Fruit fly (Drosophila melanogaster) whole organism, embryonic: Measurements from ENCODE around the gene SpdS.

Experiments
- Abd-B ChIP-seq: fragments of 200-800 bp; sonication (Bioruptor generic); optimal IDR thresholded peaks from 2 replicates; lab custom pipeline; 2018; ENCODE audit warnings: missing biosample characterization, mild to moderate bottlenecking, missing genetic modification characterization, moderate library complexity
- Aef1 ChIP-seq: fragments of 200-800 bp; sonication (Bioruptor generic); IDR thresholded peaks from 3 replicates; pipeline ENCODE4 v1.3.6; 2022; ENCODE audit warnings: missing biosample characterization, missing genetic modification characterization
- Atf-2 ChIP-seq: fragments of 200-800 bp; sonication (Bioruptor generic); optimal IDR thresholded peaks from 2 replicates; lab custom pipeline; 2016; ENCODE audit warnings: missing biosample characterization, missing genetic modification characterization
- CG10147 ChIP-seq: fragments of 200-800 bp; sonication (Bioruptor generic); optimal IDR thresholded peaks from 2 replicates; lab custom pipeline; 2019; ENCODE audit warnings: missing biosample characterization, mild to moderate bottlenecking, missing genetic modification characterization, moderate library complexity
- CG10462 ChIP-seq: fragments of 200-800 bp; sonication (Bioruptor generic); optimal IDR thresholded peaks from 2 replicates; lab custom pipeline; 2016; ENCODE audit warnings: missing biosample characterization, missing genetic modification characterization
- CG12299 ChIP-seq: fragments of 200-800 bp; sonication (Bioruptor generic); optimal IDR thresholded peaks from 2 replicates; lab custom pipeline; 2018; ENCODE audit warnings: missing biosample characterization, mild to moderate bottlenecking, missing genetic modification characterization
- CG14014 ChIP-seq: fragments of 200-800 bp; sonication (Bioruptor generic); IDR thresholded peaks from 2 replicates; pipeline ENCODE4 v1.3.6; 2022; ENCODE audit warnings: missing biosample characterization, missing genetic modification characterization
- CG15479 ChIP-seq: fragments of 200-800 bp; sonication (Bioruptor generic); optimal IDR thresholded peaks from 3 replicates; lab custom pipeline; 2019; ENCODE audit warnings: missing biosample characterization, mild to moderate bottlenecking, missing genetic modification characterization, moderate library complexity
- CG1603 ChIP-seq: fragments of 200-800 bp; sonication (Bioruptor generic); optimal IDR thresholded peaks from 2 replicates; lab custom pipeline; 2019; ENCODE audit warnings: missing biosample characterization, mild to moderate bottlenecking, missing genetic modification characterization, moderate library complexity
- CG16779 ChIP-seq: fragments of 200-800 bp; sonication (Bioruptor generic); IDR thresholded peaks from 2 replicates; pipeline ENCODE4 v1.3.6; 2022; ENCODE audit warnings: missing biosample characterization, missing genetic modification characterization
- CG2199 ChIP-seq: fragments of 200-800 bp; sonication (Bioruptor generic); IDR thresholded peaks from 3 replicates; pipeline ENCODE4 v1.3.6; 2022; ENCODE audit warnings: missing biosample characterization, missing genetic modification characterization
- CG3065 ChIP-seq: fragments of 200-800 bp; sonication (Bioruptor generic); optimal IDR thresholded peaks from 2 replicates; lab custom pipeline; 2016; ENCODE audit warnings: missing biosample characterization, missing genetic modification characterization
- CG33213 ChIP-seq: fragments of 200-800 bp; sonication (Bioruptor generic); optimal IDR thresholded peaks from 3 replicates; lab custom pipeline; 2016; ENCODE audit warnings: missing biosample characterization, missing genetic modification characterization
- CG34422 ChIP-seq: fragments of 200-800 bp; sonication (Bioruptor generic); IDR thresholded peaks from 3 replicates; pipeline ENCODE4 v1.3.6; 2022; ENCODE audit warnings: missing biosample characterization, missing genetic modification characterization
- CG6254 ChIP-seq: fragments of 200-800 bp; sonication (Bioruptor generic); optimal IDR thresholded peaks from 3 replicates; lab custom pipeline; 2017; ENCODE audit warnings: mild to moderate bottlenecking, missing biosample characterization, missing genetic modification reagents, missing genetic modification characterization
- CG6765 ChIP-seq: fragments of 200-800 bp; sonication (Bioruptor generic); optimal IDR thresholded peaks from 3 replicates; lab custom pipeline; 2017; ENCODE audit warnings: missing biosample characterization, mild to moderate bottlenecking, missing genetic modification characterization
- CG6854 ChIP-seq: fragments of 200-800 bp; sonication (Bioruptor generic); optimal IDR thresholded peaks from 3 replicates; lab custom pipeline; 2017; ENCODE audit warnings: missing biosample characterization, mild to moderate bottlenecking, missing genetic modification characterization
- CG7963 ChIP-seq: fragments of 200-800 bp; sonication (Bioruptor generic); IDR thresholded peaks from 3 replicates; pipeline ENCODE4 v1.3.6; 2022; ENCODE audit warnings: missing biosample characterization, missing genetic modification characterization; ENCODE audit not compliant: partially characterized antibody
- CG8478 ChIP-seq: fragments of >200 bp; optimal IDR thresholded peaks from 2 replicates; lab custom pipeline; 2018
- CG9797 ChIP-seq: fragments of 200-800 bp; sonication (Bioruptor generic); optimal IDR thresholded peaks from 3 replicates; lab custom pipeline; 2018; ENCODE audit warnings: missing biosample characterization, mild to moderate bottlenecking, missing genetic modification characterization
- CkIIα-i1 ChIP-seq: fragments of 200-800 bp; sonication (Bioruptor generic); IDR thresholded peaks from 2 replicates; pipeline ENCODE4 v1.3.6; 2022; ENCODE audit warnings: missing biosample characterization, missing genetic modification characterization
- D19A ChIP-seq: fragments of 200-800 bp; optimal IDR thresholded peaks from 3 replicates; lab custom pipeline; 2019; ENCODE audit warnings: missing biosample characterization, mild to moderate bottlenecking, missing genetic modification characterization, moderate library complexity
- Dbx ChIP-seq: fragments of 200-800 bp; sonication (Bioruptor generic); IDR thresholded peaks from 3 replicates; pipeline ENCODE4 v1.3.6; 2022; ENCODE audit warnings: missing biosample characterization, missing genetic modification characterization
- Dip3 ChIP-seq: fragments of 200-800 bp; sonication (Bioruptor generic); optimal IDR thresholded peaks from 3 replicates; lab custom pipeline; 2016; ENCODE audit warnings: missing biosample characterization, missing genetic modification characterization
- Dref ChIP-seq: fragments of 200-800 bp; sonication (Bioruptor generic); IDR thresholded peaks from 2 replicates; pipeline ENCODE4 v1.3.6; 2022; ENCODE audit warnings: missing biosample characterization, missing genetic modification characterization
- ERR ChIP-seq: fragments of 200-800 bp; sonication (Bioruptor generic); optimal IDR thresholded peaks from 2 replicates; lab custom pipeline; 2016; ENCODE audit warnings: missing biosample characterization, missing genetic modification characterization
- Ets65A ChIP-seq: fragments of 200-800 bp; sonication (Bioruptor generic); peaks from one replicate; lab custom pipeline; 2016; ENCODE audit warnings: missing biosample characterization, missing genetic modification characterization
- HLH4C ChIP-seq: fragments of 200-800 bp; sonication (Bioruptor generic); IDR thresholded peaks from 3 replicates; pipeline ENCODE4 v1.3.6; 2022; ENCODE audit warnings: missing biosample characterization, missing genetic modification characterization; ENCODE audit not compliant: partially characterized antibody
- HLHmδ ChIP-seq: fragments of 200-800 bp; sonication (Bioruptor generic); optimal IDR thresholded peaks from 2 replicates; lab custom pipeline; 2018; ENCODE audit warnings: missing biosample characterization, mild to moderate bottlenecking, missing genetic modification characterization, moderate library complexity
- Hand ChIP-seq: fragments of 200-800 bp; sonication (Bioruptor generic); optimal IDR thresholded peaks from 2 replicates; lab custom pipeline; 2017; ENCODE audit warnings: mild to moderate bottlenecking, missing biosample characterization, missing genetic modification reagents, missing genetic modification characterization
- Meics ChIP-seq: fragments of 200-800 bp; sonication (Bioruptor generic); optimal IDR thresholded peaks from 2 replicates; lab custom pipeline; 2017; ENCODE audit warnings: missing biosample characterization, mild to moderate bottlenecking, missing genetic modification characterization
- Sox100B ChIP-seq: fragments of 200-800 bp; sonication (Bioruptor generic); optimal IDR thresholded peaks from 3 replicates; lab custom pipeline; 2018; ENCODE audit warnings: missing biosample characterization, mild to moderate bottlenecking, missing genetic modification characterization
- Ssrp ChIP-seq: fragments of 200-800 bp; sonication (Bioruptor generic); optimal IDR thresholded peaks from 2 replicates; lab custom pipeline; 2018; ENCODE audit warnings: missing biosample characterization, mild to moderate bottlenecking, missing genetic modification characterization, moderate library complexity
- ato ChIP-seq: fragments of 200-800 bp; sonication (Bioruptor generic); IDR thresholded peaks from 2 replicates; pipeline ENCODE4 v1.3.6; 2022; ENCODE audit warnings: missing biosample characterization, missing genetic modification characterization; ENCODE audit not compliant: partially characterized antibody
- bigmax ChIP-seq: fragments of 200-800 bp; sonication (Bioruptor generic); optimal IDR thresholded peaks from 2 replicates; lab custom pipeline; 2018; ENCODE audit warnings: missing biosample characterization, mild to moderate bottlenecking, missing genetic modification characterization
- chm ChIP-seq: fragments of 200-800 bp; sonication (Bioruptor generic); IDR thresholded peaks from 2 replicates; pipeline ENCODE4 v1.3.6; 2022; ENCODE audit warnings: missing biosample characterization, missing genetic modification characterization
- chn ChIP-seq: fragments of 200-800 bp; sonication (Bioruptor generic); optimal IDR thresholded peaks from 2 replicates; lab custom pipeline; 2016; ENCODE audit warnings: missing biosample characterization, missing genetic modification characterization
- dmrt99B ChIP-seq: fragments of 200-800 bp; sonication (Bioruptor generic); optimal IDR thresholded peaks from 2 replicates; lab custom pipeline; 2018; ENCODE audit warnings: missing biosample characterization, mild to moderate bottlenecking, missing genetic modification characterization, moderate library complexity
- ems ChIP-seq: fragments of 200-800 bp; sonication (Bioruptor generic); optimal IDR thresholded peaks from 3 replicates; lab custom pipeline; 2016; ENCODE audit warnings: missing biosample characterization, missing genetic modification characterization
- en ChIP-seq: fragments of 200-800 bp; sonication (Bioruptor generic); optimal IDR thresholded peaks from 2 replicates; lab custom pipeline; 2016; ENCODE audit warnings: missing biosample characterization, missing genetic modification characterization
- grn ChIP-seq: fragments of 200-800 bp; sonication (Bioruptor generic); optimal IDR thresholded peaks from 3 replicates; lab custom pipeline; 2017; ENCODE audit warnings: missing biosample characterization, missing genetic modification characterization
- hbn ChIP-seq: fragments of 200-800 bp; sonication (Bioruptor generic); IDR thresholded peaks from 2 replicates; pipeline ENCODE4 v1.3.6; 2022; ENCODE audit warnings: missing biosample characterization, missing genetic modification characterization; ENCODE audit not compliant: partially characterized antibody
- hth ChIP-seq: fragments of >200 bp; optimal IDR thresholded peaks from 2 replicates; lab custom pipeline; 2017; ENCODE audit warnings: inconsistent platforms
- mld ChIP-seq: fragments of 200-800 bp; sonication (Bioruptor generic); IDR thresholded peaks from 3 replicates; pipeline ENCODE4 v1.3.6; 2022; ENCODE audit warnings: missing biosample characterization, missing genetic modification characterization; ENCODE audit not compliant: partially characterized antibody
- onecut ChIP-seq: fragments of 200-800 bp; sonication (Bioruptor generic); IDR thresholded peaks from 2 replicates; pipeline ENCODE4 v1.3.6; 2022; ENCODE audit warnings: missing biosample characterization, missing genetic modification characterization
- row ChIP-seq: fragments of 200-800 bp; sonication (Bioruptor generic); IDR thresholded peaks from 3 replicates; pipeline ENCODE4 v1.3.6; 2022; ENCODE audit warnings: missing biosample characterization, missing genetic modification characterization
- sna ChIP-seq: fragments of 200-800 bp; sonication (Bioruptor generic); IDR thresholded peaks from 2 replicates; pipeline ENCODE4 v1.3.6; 2022; ENCODE audit warnings: missing biosample characterization, missing genetic modification characterization; ENCODE audit not compliant: partially characterized antibody
- yki ChIP-seq: fragments of >200 bp; optimal IDR thresholded peaks from 3 replicates; lab custom pipeline; 2018

The SpdS gene

dm6 chr3R:9630633-9631095 lies 777 bp upstream of the SpdS start, which contains the start of gene Calr (continued):
- no peak for TF ChIP-seq Dbx (GFP tag; lab: Robert Waterston, UW)
- peak; percentile 0 for TF ChIP-seq ems (GFP tag; lab: Kevin White, UChicago)
- no peak for TF ChIP-seq Aef1 (GFP tag; lab: Robert Waterston, UW)
- peak; percentile 33 for TF ChIP-seq chn
- no peak for TF ChIP-seq CG34422 (GFP tag; lab: Robert Waterston, UW)
- no peak for TF ChIP-seq bigmax (GFP tag; lab: Kevin White, UChicago)
- TF ChIP-seq yki (lab: Kevin White, UChicago) = no peak

DNA sequence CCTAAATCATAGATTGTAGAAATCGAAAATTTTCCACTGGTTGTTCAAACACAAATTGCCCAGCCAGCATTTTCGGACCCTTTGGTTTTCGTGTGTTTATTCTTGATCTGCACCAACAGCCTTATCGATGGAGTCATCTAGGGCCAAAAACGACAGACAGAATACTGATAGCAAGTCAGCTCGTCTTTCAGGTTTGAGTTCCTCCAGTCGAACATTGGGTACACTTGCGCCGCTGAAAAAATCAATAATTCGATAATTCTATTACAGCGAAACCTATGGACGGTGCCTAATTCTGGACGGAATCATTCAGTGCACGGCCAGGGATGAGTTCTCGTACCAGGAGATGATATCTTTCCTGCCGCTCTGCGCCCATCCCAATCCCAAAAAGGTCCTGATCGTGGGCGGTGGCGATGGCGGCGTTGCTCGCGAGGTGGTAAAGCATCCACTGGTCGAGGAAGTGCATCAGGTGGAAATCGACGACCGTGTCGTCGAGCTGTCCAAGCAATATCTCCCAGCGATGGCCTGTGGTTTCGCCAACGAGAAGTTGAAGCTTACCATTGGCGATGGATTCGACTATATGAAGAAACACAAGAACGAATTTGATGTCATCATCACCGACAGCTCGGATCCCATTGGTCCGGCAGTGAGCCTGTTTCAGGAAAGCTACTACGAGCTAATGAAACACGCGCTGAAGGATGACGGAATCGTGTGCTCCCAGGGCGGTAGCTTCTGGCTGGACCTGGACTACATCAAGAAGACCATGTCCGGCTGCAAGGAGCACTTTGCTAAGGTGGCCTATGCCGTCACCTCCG lies 875 bp downstream of the SpdS start:
- no peak for TF ChIP-seq dmrt99B
- no peak for TF ChIP-seq Hand
- TF ChIP-seq en (GFP tag; lab: Kevin White, UChicago) = no peak
- TF ChIP-seq Abd-B (GFP tag; lab: Kevin White, UChicago) = no peak
- TF ChIP-seq CG6765 (GFP tag; lab: Kevin White, UChicago) = no peak
- TF ChIP-seq CG8478 (lab: Kevin White, UChicago) = peak; percentile 27
- TF ChIP-seq Atf-2 = no peak
- peak; percentile 81 for TF ChIP-seq onecut (GFP tag; lab: Robert Waterston, UW)
- no peak for TF ChIP-seq Ssrp (tag; lab: Kevin White, UChicago)
- TF ChIP-seq CG6254 (GFP tag; lab: Kevin White, UChicago) = no peak
- TF ChIP-seq CG15479 (GFP tag; lab: Kevin White, UChicago) = peak; percentile 72
- peak; percentile 47 for TF ChIP-seq grn (GFP tag; lab: Kevin White, UChicago)
- TF ChIP-seq Ets65A = peak; percentile 91
- TF ChIP-seq ato (GFP tag; lab: Robert Waterston, UW) = 0 out of 2 replicates have a peak, but pooled peaks have one; percentile 23
- no peak for TF ChIP-seq CG33213 (GFP tag; lab: Kevin White, UChicago)
- TF ChIP-seq D19A (tag; lab: Kevin White, UChicago) = peak; percentile 67
- no peak for TF ChIP-seq chm (GFP tag; lab: Robert Waterston, UW)

dm6 chr3R:9637361-9637760 lies 5.9 kb downstream of the SpdS start, which contains the start of gene Scm:
Gene Scm (minus strand): TSS chr3R:9637611.
- TF ChIP-seq ERR (GFP tag; lab: Kevin White, UChicago) (no peak), CG14014 (GFP tag; lab: Robert Waterston, UW) (0 out of 2 replicates have a peak, but pooled peaks have one; percentile 34), CG3065 (peak; percentile 5), CG7963 (GFP tag; lab: Robert Waterston, UW) (peak; percentile 93), Dip3 (GFP tag; lab: Kevin White, UChicago) (no peak), hth (lab: Kevin White, UChicago) (no peak), CG10462 (GFP tag; lab: Kevin White, UChicago) (no peak), CG10147 (GFP tag; lab: Kevin White, UChicago) (no peak), Meics (GFP tag; lab: Kevin White, UChicago) (no peak), Sox100B (GFP tag; lab: Kevin White, UChicago) (no peak), HLHmδ (no peak), CG1603 (tag; lab: Kevin White, UChicago) (peak; percentile 77), hbn (GFP tag; lab: Robert Waterston, UW) (peak; percentile 92), CG2199 (no peak), CG9797 (GFP tag; lab: Kevin White, UChicago) (peak; percentile 20), HLH4C (GFP tag; lab: Robert Waterston, UW) (peak; percentile 87), CG12299 (peak; percentile 23), CkIIα-i1 (GFP tag; lab: Robert Waterston, UW) (no peak), CG16779 (GFP tag; lab: Robert Waterston, UW) (no peak), Dref (GFP tag; lab: Robert Waterston, UW) (peak; percentile 95), sna (GFP tag; lab: Robert Waterston, UW) (peak; percentile 95), CG6854 (GFP tag; lab: Kevin White, UChicago) (no peak), row (GFP tag; lab: Robert Waterston, UW) (peak; percentile 54), mld (GFP tag; lab: Robert Waterston, UW) (peak; percentile 51; the same call in 1 of the 3 replicates)
